Worm (Caenorhabditis elegans): ENCODE data around the gene acbp-6.

Gene acbp-6

DNA sequence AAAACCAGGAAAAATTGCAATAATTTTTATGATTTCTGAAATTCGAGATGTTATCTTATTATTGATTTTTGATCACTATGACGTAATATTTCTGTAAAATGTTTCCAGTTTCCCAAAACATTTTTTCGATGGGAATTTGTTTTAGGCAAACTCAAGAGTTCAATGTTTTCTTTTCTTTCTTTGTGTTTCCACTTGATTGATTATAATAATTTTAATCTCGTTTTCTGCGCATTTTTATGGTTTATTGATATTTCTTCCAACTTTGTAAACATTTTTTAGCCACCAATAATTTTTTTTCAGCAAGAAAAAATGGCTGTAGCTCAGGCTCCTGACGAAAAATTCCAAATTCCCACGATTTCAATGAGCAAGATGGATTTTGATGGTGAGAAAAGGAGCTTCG lies 19.3 kb downstream of the acbp-6 start, which contains the start of gene W03C9.6:
Gene W03C9.6 (plus strand): TSS at position 301 of the 400 bp plus-strand sequence.
- TF ChIP-seq cog-1 (tag; optimal IDR thresholded peaks at IDR 0.05): no peak
- no peak for TF ChIP-seq med-1 (GFP tag; optimal IDR thresholded peaks at IDR 0.05; ENCODE audit: insufficient read depth)
- no peak for TF ChIP-seq klf-2 (GFP tag; conservative IDR thresholded peaks at IDR 0.05)
- TF ChIP-seq ztf-23 (GFP tag; IDR thresholded peaks at IDR 0.05): no peak

DNA sequence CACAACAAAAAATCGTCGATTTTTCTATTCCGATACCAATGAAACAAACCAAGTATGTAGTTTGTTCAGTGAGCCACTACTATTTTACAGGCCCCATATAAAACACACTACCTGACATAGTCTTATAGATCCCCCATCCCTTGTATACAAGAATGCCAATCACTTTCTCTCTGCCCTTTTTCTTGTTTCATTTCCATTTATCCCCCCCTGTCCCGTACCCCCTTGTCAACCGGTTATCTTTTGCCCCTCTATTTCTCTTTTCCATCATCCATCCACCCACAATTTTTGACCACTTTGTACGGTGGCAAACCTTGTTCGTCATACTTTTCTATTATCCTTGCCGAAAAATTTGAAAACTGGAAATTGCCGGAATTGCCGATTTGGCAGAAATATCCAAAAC lies 20.6 kb downstream of the acbp-6 start:
- no peak for TF ChIP-seq ztf-29 (GFP tag; IDR thresholded peaks at IDR 0.05)

DNA sequence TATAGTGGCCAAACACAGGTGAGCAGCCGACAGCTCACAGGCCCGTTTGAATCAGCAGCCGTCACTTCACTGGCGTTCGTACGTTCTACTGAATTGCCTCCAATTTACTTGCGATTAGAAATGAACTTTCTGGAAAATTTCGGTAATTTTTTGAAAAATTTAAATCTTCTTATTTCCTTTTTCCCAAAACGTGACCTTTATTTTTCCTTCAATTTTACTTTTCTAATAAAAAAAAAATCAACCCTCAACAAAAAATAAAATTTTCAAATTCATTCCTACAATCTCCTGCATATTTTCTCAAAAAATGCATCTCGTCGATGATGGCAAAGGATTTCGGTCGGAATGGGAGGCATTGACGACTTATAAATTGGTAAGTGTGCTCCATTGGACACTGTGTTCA lies 25.1 kb downstream of the acbp-6 start, which contains the start of gene W03C9.8:
Gene W03C9.8 (plus strand): TSS at position 301 of the 400 bp plus-strand sequence.
- TF ChIP-seq T22C8.4 (GFP tag; IDR thresholded peaks at IDR 0.05): no peak
- no peak for TF ChIP-seq tab-1 (GFP tag; IDR thresholded peaks at IDR 0.05)
- no peak for TF ChIP-seq ref-1 (GFP tag; conservative IDR thresholded peaks at IDR 0.05)
- TF ChIP-seq med-1 (GFP tag; optimal IDR thresholded peaks at IDR 0.05; ENCODE audit: insufficient read depth): no peak

DNA sequence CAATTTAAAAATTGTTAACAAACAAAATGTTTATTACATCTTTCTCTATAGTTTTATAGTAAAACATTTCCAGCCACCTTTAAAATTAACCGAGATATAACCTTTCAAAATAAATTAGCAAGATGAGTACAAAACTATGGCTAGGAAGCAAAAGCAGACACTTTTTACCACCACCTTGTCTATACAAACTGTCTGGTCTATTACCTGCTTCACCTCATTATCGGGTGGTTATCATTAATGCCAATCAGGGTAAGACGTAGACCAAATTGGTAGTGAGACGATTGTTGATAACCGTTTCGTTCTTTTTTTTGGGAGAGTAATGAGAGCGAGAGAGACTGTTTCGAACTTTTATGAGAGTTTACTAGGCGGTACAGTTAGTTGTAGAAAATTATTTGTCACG lies 37.1 kb downstream of the acbp-6 start:
- TF ChIP-seq klf-2 (GFP tag; conservative IDR thresholded peaks at IDR 0.05) (no peak), T22C8.4 (GFP tag; IDR thresholded peaks at IDR 0.05) (no peak), tab-1 (GFP tag; IDR thresholded peaks at IDR 0.05) (no peak), med-1 (GFP tag; optimal IDR thresholded peaks at IDR 0.05; ENCODE audit: insufficient read depth) (no peak), flt-1 (GFP tag; IDR thresholded peaks at IDR 0.05) (no peak), ref-1 (GFP tag; conservative IDR thresholded peaks at IDR 0.05) (no peak), ztf-29 (GFP tag; IDR thresholded peaks at IDR 0.05) (no peak), ztf-23 (GFP tag; IDR thresholded peaks at IDR 0.05) (no peak), cog-1 (tag; optimal IDR thresholded peaks at IDR 0.05) (no peak)

DNA sequence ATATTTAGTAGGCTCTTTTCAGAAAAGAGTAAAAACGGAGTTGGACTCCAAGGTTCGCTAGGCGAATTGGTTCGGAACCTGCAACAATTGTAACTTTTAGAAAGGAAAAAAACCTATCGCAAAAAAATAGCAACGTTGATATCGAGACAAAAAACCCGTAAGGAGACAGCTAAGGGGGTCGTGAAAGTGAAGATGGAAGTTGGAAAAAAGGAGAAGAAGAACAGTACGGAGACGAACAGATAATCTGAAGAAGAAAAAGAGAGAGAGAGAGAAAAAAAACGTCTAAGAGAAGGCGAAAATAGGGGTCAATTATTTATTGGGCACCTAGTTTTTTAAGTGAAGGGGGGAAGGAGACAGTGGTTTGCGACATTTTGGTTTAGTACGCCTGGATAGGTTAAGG lies 38.3 kb downstream of the acbp-6 start, which contains the start of gene lin-29:
Gene lin-29 (minus strand): TSS at position 78 of the 400 bp plus-strand sequence.
- TF ChIP-seq ztf-29 (GFP tag; IDR thresholded peaks at IDR 0.05): no peak

DNA sequence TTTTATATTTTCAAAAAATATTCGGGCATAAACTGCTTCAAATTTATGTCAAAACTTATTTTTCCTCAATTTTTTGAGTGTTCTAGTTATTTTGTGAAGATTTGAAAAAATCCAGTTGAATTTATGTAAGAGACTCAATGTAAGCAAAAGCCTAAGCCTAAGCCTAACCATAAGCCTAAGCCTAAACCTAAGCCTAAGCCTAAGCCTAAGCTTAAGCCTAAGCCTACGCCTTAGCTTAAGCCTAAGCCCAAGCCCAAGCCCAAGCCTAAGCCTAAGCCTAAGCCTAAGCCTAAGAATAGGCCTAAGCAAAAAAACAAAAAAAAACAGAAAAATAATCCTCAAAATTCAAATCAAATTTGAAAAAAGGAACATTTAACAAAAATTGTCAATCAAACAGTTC lies 43.4 kb downstream of the acbp-6 start:
- no peak for TF ChIP-seq ref-1 (GFP tag; conservative IDR thresholded peaks at IDR 0.05)
- peak; percentile 52; the same call in 1 of the 2 replicates for TF ChIP-seq ztf-29 (GFP tag; IDR thresholded peaks at IDR 0.05)

DNA sequence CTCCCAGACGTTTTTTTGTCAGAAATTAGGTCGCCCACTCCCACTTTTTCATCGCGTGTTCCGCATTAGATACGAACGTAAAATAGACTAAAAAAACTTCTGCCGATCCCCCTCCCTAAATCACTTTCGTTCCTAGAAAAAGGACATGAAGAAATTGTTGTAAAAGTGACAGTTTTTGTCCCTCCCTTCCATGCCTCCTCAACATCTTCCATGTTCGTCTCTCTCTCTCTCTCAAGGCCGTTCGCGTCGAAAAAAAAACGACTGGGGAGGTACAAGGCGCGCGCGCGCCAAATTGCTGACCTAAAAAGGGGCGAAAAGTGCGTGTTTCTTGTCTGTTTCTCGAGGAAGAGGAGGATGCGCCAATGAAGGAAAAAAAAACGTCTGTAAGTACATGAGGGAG lies 44.8 kb downstream of the acbp-6 start:
- TF ChIP-seq ref-1 (GFP tag; conservative IDR thresholded peaks at IDR 0.05) (no peak), klf-2 (GFP tag; conservative IDR thresholded peaks at IDR 0.05) (no peak), ztf-29 (GFP tag; IDR thresholded peaks at IDR 0.05) (no peak), med-1 (GFP tag; optimal IDR thresholded peaks at IDR 0.05; ENCODE audit: insufficient read depth) (no peak), T22C8.4 (GFP tag; IDR thresholded peaks at IDR 0.05) (no peak), cog-1 (tag; optimal IDR thresholded peaks at IDR 0.05) (no peak), flt-1 (GFP tag; IDR thresholded peaks at IDR 0.05) (no peak), ztf-23 (GFP tag; IDR thresholded peaks at IDR 0.05) (no peak), tab-1 (GFP tag; IDR thresholded peaks at IDR 0.05) (no peak)

DNA sequence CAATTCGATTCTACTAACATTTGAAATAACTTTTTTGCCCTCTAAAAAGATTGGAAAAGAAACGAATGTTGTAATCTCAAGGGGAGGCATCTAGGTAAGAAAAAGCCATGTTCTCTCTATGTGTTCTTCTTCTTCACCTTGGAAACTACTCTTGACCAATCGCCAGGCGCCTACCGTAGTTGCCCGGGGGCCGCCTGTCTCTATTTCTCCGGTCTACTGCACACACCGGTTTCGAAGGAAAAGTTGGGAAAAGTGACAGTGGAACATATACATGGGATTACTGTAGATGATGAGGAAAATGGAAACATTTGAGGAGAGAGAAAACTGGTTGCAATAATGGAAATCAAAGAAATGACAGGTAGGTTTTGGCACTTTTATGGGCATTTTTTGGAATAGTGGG lies 47.0 kb downstream of the acbp-6 start:
- TF ChIP-seq med-1 (GFP tag; optimal IDR thresholded peaks at IDR 0.05; ENCODE audit: insufficient read depth): no peak
- no peak for TF ChIP-seq klf-2 (GFP tag; conservative IDR thresholded peaks at IDR 0.05)
- TF ChIP-seq tab-1 (GFP tag; IDR thresholded peaks at IDR 0.05): no peak
- TF ChIP-seq T22C8.4 (GFP tag; IDR thresholded peaks at IDR 0.05): no peak
- no peak for TF ChIP-seq ztf-29 (GFP tag; IDR thresholded peaks at IDR 0.05)

DNA sequence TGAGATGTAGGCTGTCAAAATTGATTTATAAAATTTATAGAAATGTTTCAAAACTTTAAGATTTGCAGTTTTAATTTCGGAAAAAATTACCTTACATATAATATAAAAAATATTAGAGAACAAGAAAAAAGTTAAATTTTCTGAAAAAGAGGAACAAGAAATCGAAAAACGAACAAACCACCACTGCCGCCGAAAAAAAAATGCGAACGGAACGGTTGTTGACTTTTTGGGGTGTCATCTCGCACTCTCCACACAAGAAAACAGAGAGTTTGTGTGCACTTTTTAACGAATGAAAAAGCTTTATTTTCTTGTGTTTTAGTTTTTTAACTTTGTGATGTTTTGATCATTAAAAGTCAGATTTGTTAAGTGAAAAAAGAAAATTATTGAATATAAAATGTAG lies 48.3 kb downstream of the acbp-6 start:
- TF ChIP-seq ztf-23 (GFP tag; IDR thresholded peaks at IDR 0.05) (no peak), klf-2 (GFP tag; conservative IDR thresholded peaks at IDR 0.05) (no peak), ztf-29 (GFP tag; IDR thresholded peaks at IDR 0.05) (no peak), flt-1 (GFP tag; IDR thresholded peaks at IDR 0.05) (no peak), med-1 (GFP tag; optimal IDR thresholded peaks at IDR 0.05; ENCODE audit: insufficient read depth) (no peak), ref-1 (GFP tag; conservative IDR thresholded peaks at IDR 0.05) (no peak), cog-1 (tag; optimal IDR thresholded peaks at IDR 0.05) (no peak)

DNA sequence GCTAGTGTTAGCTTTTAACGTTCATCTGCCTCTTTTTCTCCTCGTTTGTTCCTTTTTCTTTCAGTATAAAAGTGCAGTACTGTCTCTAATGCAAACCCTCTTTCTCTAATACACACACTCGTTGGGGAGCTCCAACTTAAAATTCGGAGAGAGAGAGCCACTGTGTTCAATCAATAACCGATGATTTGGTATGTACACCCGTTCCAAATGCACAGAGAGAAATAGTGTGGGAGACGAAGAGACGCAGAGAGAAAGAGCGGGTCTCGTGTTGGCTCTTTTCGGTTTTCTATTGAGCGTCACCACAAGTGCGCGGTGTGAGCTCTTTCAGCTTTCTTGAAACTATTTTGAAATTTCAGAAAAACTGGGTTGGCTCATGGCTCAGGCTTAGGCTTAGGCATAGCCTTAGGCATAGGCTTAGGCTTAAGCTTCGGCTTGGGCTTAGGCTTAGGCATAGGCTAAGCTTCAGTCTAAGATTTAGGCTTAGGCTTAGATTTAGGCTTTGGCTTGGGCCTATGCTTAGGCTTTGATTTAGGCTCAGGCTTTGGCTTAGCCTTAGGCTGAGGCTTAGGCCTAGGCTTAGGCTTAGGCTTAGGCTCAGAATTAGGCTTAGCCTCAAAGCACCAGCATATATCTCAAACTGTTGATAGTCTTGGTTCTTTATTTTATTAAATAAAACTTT lies 49.8 kb downstream of the acbp-6 start:
- TF ChIP-seq ztf-29 (GFP tag; IDR thresholded peaks at IDR 0.05): peak; percentile 65; the same call in 1 of the 2 replicates
- TF ChIP-seq ztf-23 (GFP tag; IDR thresholded peaks at IDR 0.05): no peak
- TF ChIP-seq med-1 (GFP tag; optimal IDR thresholded peaks at IDR 0.05; ENCODE audit: insufficient read depth): no peak
- TF ChIP-seq T22C8.4 (GFP tag; IDR thresholded peaks at IDR 0.05): no peak
- no peak for TF ChIP-seq cog-1 (tag; optimal IDR thresholded peaks at IDR 0.05)
- TF ChIP-seq ref-1 (GFP tag; conservative IDR thresholded peaks at IDR 0.05): 0 out of 2 replicates have a peak, but pooled peaks have one; percentile 12
- no peak for TF ChIP-seq tab-1 (GFP tag; IDR thresholded peaks at IDR 0.05)
- TF ChIP-seq flt-1 (GFP tag; IDR thresholded peaks at IDR 0.05): no peak
- no peak for TF ChIP-seq klf-2 (GFP tag; conservative IDR thresholded peaks at IDR 0.05)
